Fruit fly (Drosophila melanogaster) ovary, adult (tissue): ENCODE results near the gene CG18234.

Experiments
- CG17801 ChIP-seq: fragments of 200-800 bp; optimal IDR thresholded peaks from 2 replicates; lab custom pipeline; 2019; ENCODE audit warnings: missing biosample characterization, mild to moderate bottlenecking, missing genetic modification characterization, moderate library complexity; ENCODE audit not compliant: partially characterized antibody

CG18234 gene

dm6 chr3L:18627657-18628455 lies 24.6 kb downstream of the CG18234 start:
- no peak for TF ChIP-seq CG17801 (GFP tag; lab: Kevin White, UChicago)

DNA sequence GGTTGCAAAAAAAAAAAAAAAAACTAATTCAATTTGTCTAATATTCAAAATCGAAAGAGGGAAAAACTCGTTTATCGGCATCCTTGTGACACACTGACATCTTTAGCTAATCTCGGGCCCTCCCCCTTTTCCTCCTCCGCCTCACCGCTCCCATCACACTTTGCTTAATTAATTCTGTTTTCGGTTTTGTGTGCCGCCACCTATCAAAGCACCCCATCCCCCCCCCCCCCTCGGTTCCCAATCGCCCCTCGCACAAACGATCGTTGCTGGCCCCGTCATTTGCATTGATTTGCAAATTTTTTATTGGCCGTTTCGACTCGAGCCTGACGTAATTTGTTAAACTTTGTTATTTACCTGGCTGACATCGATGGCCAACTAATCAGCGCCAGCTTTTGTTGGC lies 25.2 kb downstream of the CG18234 start:
- no peak for TF ChIP-seq CG17801 (GFP tag; lab: Kevin White, UChicago)

- TF ChIP-seq CG17801 (GFP tag; lab: Kevin White, UChicago) = no peak
These were observed 26.6 kb downstream of the CG18234 start for dm6 chr3L:18629874-18630273.

dm6 chr3L:18632187-18632635 lies 29.0 kb downstream of the CG18234 start:
- TF ChIP-seq CG17801 (GFP tag; lab: Kevin White, UChicago) = no peak

DNA sequence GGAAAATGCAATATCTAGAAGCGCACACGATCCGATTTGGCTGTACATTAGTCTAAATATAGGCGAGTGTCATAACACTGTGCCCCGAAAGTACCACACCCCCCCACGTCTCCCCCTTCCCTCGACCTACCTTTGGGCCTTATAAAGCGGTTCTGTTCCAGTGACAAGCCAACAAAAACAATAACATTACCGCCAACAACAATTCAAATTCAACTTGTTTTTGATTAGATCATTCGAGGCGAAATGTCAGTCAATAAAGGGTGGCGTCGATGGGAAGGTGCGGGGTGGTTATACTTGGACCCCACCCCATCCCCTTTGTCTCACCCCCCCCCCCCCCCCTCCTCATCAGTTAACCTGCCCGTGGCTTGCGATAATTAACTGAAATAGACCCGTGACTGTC lies 29.9 kb downstream of the CG18234 start:
- no peak for TF ChIP-seq CG17801 (GFP tag; lab: Kevin White, UChicago)

DNA sequence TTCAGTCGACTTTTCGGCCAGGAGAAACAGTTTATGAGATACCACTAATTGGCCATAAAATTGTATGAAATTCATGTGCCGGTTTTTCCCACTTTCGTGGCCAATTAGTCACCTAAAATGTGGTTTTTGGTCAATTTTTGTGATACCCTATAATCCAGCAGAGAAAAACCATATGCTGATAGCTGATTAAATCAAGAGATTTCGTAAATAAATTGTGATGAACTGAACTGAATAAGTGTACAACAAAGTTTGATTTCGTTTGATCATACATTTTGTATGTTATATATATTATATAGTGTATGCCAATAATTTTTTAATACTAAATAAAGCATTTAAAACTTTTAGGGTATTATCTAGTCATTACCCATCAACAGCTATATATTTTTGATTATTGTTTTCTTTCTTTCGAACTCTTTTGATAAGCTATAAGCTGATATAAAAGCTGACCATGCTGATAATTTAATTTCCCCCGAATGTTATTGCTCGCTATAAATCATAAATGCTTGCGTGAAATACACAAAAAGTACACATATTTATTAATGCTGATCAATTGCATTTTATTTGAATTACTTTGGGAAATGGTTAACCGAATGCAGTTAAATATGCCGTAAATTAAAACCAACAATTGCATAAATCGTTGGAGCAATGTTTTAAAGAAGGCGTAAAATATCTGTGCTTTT lies 31.7 kb downstream of the CG18234 start:
- peak; percentile 60 for TF ChIP-seq CG17801 (GFP tag; lab: Kevin White, UChicago)

- no peak for TF ChIP-seq CG17801 (GFP tag; lab: Kevin White, UChicago)
These were observed 33.6 kb downstream of the CG18234 start for dm6 chr3L:18636782-18637181.

DNA sequence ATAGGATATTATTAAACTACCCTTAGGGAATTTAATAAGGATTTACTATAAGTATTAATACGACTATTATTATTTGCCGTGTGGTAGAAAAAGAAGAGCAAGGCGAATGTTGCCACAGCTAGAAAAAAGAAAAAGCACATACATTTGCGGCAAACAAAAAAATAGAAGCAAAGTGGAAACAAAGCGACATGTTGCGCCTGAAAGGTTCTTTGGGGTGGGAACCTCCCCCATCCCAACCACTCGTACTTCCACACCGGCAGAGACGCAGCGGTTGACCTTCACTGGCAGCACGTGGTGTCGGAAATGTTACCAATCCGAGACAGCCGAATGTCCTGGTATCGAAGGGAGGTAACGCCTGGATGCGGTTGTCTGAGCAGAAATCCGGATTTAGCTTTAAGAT lies 34.1 kb downstream of the CG18234 start:
- TF ChIP-seq CG17801 (GFP tag; lab: Kevin White, UChicago) = no peak

DNA sequence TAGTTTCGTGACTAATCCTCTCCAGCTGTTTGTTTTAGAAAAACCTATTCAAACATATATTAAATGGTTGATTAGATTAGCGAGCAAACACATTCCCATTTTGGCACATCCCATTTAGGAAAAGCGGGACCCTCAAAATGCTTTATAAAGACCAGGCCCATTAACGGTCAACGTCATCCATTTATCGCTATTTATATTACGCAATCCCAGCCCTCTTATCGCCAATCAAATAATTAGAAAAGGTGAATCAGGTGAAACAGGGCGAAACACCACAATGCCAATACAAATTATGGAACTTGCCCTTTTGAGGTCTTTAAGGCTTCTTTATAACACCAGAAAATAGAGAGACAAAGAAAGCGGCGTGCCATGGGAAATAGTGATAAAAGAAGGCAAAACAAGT lies 34.8 kb downstream of the CG18234 start:
- no peak for TF ChIP-seq CG17801 (GFP tag; lab: Kevin White, UChicago)

DNA sequence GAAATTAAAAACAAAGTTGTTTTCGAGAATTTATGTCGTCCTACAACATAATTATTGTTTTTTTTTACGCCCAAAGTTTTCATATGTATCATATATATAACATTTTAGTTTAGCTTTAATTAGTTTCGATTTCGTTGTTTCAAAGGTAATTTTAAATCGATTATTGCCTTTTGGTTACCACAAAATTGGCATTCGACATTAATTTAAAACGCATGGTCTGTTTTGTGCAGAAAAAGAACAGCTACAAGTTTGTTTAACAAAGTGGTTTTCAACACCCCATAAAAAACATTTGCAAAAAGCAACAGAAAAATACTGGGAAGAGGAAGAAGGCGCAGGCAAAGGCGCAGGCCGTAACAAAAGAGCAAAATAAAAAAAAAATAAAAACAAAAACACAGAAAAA lies 35.3 kb downstream of the CG18234 start:
- no peak for TF ChIP-seq CG17801 (GFP tag; lab: Kevin White, UChicago)

DNA sequence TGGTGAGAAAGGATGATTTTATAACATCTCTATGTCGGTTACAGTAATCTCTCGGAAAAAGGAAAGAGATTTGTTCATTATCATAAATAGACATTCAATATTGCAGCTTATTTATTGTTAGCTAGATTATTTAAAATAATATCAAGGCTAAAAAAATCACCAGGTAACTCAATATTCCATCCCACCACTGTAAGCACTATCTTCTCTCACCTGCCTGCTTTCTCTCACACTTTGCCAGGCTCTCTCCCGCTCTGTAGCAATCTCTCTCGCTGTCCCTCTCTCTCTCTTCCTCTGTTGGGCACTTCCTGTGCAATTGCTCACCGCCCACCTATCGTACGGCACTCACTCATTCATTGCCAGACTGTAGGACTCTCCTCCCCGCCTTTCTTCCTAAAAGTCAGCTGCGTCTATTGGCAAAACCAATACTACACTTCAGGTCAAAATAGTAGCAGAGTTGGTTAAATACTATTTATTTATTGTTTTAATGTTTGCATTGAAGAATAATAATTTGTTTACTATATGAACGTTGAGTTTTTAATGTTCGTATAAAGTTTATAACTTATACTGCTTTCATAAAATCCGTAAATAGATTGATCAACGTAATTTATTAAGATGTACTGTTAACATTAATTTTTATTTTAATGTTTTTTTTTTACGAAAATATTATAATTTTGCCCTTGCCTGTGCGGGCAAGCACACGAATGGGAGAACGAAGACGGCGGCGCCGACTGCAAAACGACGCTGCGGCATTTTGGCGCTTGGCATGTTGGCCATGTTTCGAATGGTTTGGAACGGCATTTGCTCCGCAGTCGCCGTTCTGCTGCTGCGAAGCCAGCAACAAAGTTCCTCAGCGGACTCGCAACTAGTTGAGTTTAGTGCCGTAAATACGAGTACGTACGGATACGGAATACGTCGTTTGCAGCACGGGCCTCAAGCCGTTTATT lies 37.6 kb downstream of the CG18234 start:
- peak; percentile 38 for TF ChIP-seq CG17801 (GFP tag; lab: Kevin White, UChicago)

DNA sequence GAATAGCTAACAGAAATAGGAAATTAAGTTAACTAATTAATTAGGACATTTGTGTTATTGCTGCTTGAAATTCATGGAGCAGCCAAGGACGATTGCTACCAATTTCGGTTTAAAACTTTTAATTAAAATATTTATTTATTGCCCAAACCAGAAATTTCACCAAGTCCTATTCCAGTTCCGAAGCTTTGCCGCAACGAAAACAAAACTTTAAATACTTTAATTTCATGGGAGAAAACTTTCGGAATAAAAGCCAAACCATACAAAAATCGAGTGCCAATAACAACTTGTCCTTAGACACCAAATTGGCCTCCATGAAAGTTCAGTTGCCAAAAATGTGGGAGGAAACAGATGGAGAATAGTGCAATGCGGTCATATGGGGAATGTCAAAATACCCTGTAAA lies 40.0 kb downstream of the CG18234 start:
- no peak for TF ChIP-seq CG17801 (GFP tag; lab: Kevin White, UChicago)

- TF ChIP-seq CG17801 (GFP tag; lab: Kevin White, UChicago) = no peak
These were observed 50.5 kb downstream of the CG18234 start for dm6 chr3L:18653737-18654136.
